Worm (Caenorhabditis elegans): ENCODE measurements around the gene wbp-2.

wbp-2 gene

ce11 chrII:9285171-9286025 lies 44.2 kb upstream of the wbp-2 start, which contains the start of gene mtrr-1:
Gene mtrr-1 (plus strand): TSS chrII:9285975.
- TF ChIP-seq nhr-19 (GFP tag; conservative IDR thresholded peaks at IDR 0.05) (peak; percentile 49), fkh-10 (GFP tag; optimal IDR thresholded peaks at IDR 0.05) (peak; percentile 15), hlh-17 (GFP tag; optimal IDR thresholded peaks at IDR 0.05; ENCODE audit: borderline replicate concordance) (peak; percentile 25), mab-9 (GFP tag; IDR thresholded peaks at IDR 0.05) (no peak), pag-3 (tag; optimal IDR thresholded peaks at IDR 0.05; ENCODE audit: borderline replicate concordance, insufficient read depth) (no peak), snpc-4 (tag; optimal IDR thresholded peaks at IDR 0.05) (no peak), grh-1 (GFP tag; IDR thresholded peaks at IDR 0.05) (peak; percentile 27; the same call in 1 of the 2 replicates), snu-23 (GFP tag; optimal IDR thresholded peaks at IDR 0.05) (peak; percentile 7), ztf-11 (tag; optimal IDR thresholded peaks at IDR 0.05) (no peak), F16B12.6 (tag; optimal IDR thresholded peaks at IDR 0.05) (peak; percentile 72), jun-1 (tag; optimal IDR thresholded peaks at IDR 0.05) (no peak), nhr-85 (tag) (peak; percentile 67), nhr-11 (tag; optimal IDR thresholded peaks at IDR 0.05) (no peak), xbp-1 (tag; optimal IDR thresholded peaks at IDR 0.05) (peak; percentile 20), ceh-63 (GFP tag; optimal IDR thresholded peaks at IDR 0.05) (no peak), egl-13 (tag; optimal IDR thresholded peaks at IDR 0.05) (peak; percentile 5), ceh-88 (GFP tag; IDR thresholded peaks at IDR 0.05) (no peak), lsy-2 (tag; optimal IDR thresholded peaks at IDR 0.05) (peak; percentile 43 to 76), dpl-1 (GFP tag; optimal IDR thresholded peaks at IDR 0.05) (peak in 2 of 3 experiments; percentile 11 to 46), nhr-71 (tag; optimal IDR thresholded peaks at IDR 0.05) (peak; percentile 55), aly-2 (tag; optimal IDR thresholded peaks at IDR 0.05) (peak; percentile 18), fos-1 (tag; optimal IDR thresholded peaks at IDR 0.05) (no peak), efl-1 (optimal IDR thresholded peaks at IDR 0.05) (peak; percentile 38 to 41), efl-1 (GFP tag; optimal IDR thresholded peaks at IDR 0.05 in 1 of 2) (peak in 1 of 2 experiments; percentile 37), egl-27 (tag; optimal IDR thresholded peaks at IDR 0.05) (no peak), irx-1 (tag; optimal IDR thresholded peaks at IDR 0.05) (no peak), ets-5 (GFP tag; IDR thresholded peaks at IDR 0.05) (no peak), elt-3 (tag; optimal IDR thresholded peaks at IDR 0.05) (no peak), lin-35 (GFP tag; optimal IDR thresholded peaks at IDR 0.05) (peak; percentile 2 to 16), dsc-1 (tag; optimal IDR thresholded peaks at IDR 0.05) (peak; percentile 28), swsn-7 (tag; optimal IDR thresholded peaks at IDR 0.05) (peak; percentile 9), ama-1 (optimal IDR thresholded peaks at IDR 0.05) (peak; percentile 59), rnt-1 (tag; optimal IDR thresholded peaks at IDR 0.05) (peak; percentile 13), ceh-8 (GFP tag; optimal IDR thresholded peaks at IDR 0.05) (peak; percentile 9), ztf-4 (tag; optimal IDR thresholded peaks at IDR 0.05) (peak; percentile 5), fkh-4 (tag; optimal IDR thresholded peaks at IDR 0.05; ENCODE audit: borderline replicate concordance) (no peak)

ce11 chrII:9289127-9289526 lies 40.4 kb upstream of the wbp-2 start:
- no peak for TF ChIP-seq grh-1 (GFP tag; IDR thresholded peaks at IDR 0.05)
- TF ChIP-seq xbp-1 (tag; optimal IDR thresholded peaks at IDR 0.05) = no peak
- TF ChIP-seq nhr-84 (tag; optimal IDR thresholded peaks at IDR 0.05) = no peak
- TF ChIP-seq nhr-85 (tag) = peak; percentile 21
- no peak for TF ChIP-seq ceh-8 (GFP tag; optimal IDR thresholded peaks at IDR 0.05)
- no peak for TF ChIP-seq alr-1 (tag; optimal IDR thresholded peaks at IDR 0.05; ENCODE audit: borderline replicate concordance)
- TF ChIP-seq tlp-1 (tag; optimal IDR thresholded peaks at IDR 0.05) = no peak
- no peak for TF ChIP-seq efl-3 (GFP tag; optimal IDR thresholded peaks at IDR 0.05)
